Worm (Caenorhabditis elegans): ENCODE results near the gene fbxb-52.

The fbxb-52 gene

ce11 chrII:1500286-1500840 is 50.0 kb downstream of the fbxb-52 start, which contains the start of gene emc-1 (continued):
- TF ChIP-seq lin-13 (GFP tag; optimal IDR thresholded peaks at IDR 0.05) (no peak), snpc-4 (tag; optimal IDR thresholded peaks at IDR 0.05) (no peak), nhr-90 (tag; optimal IDR thresholded peaks at IDR 0.05; ENCODE audit: poor library complexity) (peak; percentile 8), sptf-1 (tag; optimal IDR thresholded peaks at IDR 0.05) (no peak), efl-1 (optimal IDR thresholded peaks at IDR 0.05) (no peak), efl-1 (GFP tag; optimal IDR thresholded peaks at IDR 0.05 in 1 of 2) (peak in 1 of 2 experiments; percentile 14), hlh-4 (tag; optimal IDR thresholded peaks at IDR 0.05) (no peak), rnt-1 (tag; optimal IDR thresholded peaks at IDR 0.05) (peak; percentile 37), swsn-7 (tag; optimal IDR thresholded peaks at IDR 0.05) (no peak), ceh-63 (GFP tag; optimal IDR thresholded peaks at IDR 0.05) (no peak), lin-39 (tag; optimal IDR thresholded peaks at IDR 0.05) (no peak), elt-3 (tag; optimal IDR thresholded peaks at IDR 0.05) (no peak)

All from whole organism, L1 larva.